Fruit fly (Drosophila melanogaster) whole organism, embryonic: ENCODE results near the gene nAChRalpha5.

Experiments used
- Bdp1 ChIP-seq: fragments of 200-800 bp; sonication (Bioruptor generic); optimal IDR thresholded peaks from 3 replicates; lab custom pipeline; 2016; ENCODE audit warnings: missing biosample characterization, missing genetic modification characterization
- CG10267 ChIP-seq: fragments of 200-800 bp; sonication (Bioruptor generic); optimal IDR thresholded peaks from 2 replicates; lab custom pipeline; 2018; ENCODE audit warnings: missing biosample characterization, mild to moderate bottlenecking, missing genetic modification characterization, moderate library complexity
- CG11085 ChIP-seq: fragments of 200-800 bp; sonication (Bioruptor generic); IDR thresholded peaks from 2 replicates; pipeline ENCODE4 v1.3.6; 2022; ENCODE audit warnings: missing biosample characterization, missing genetic modification characterization
- CG12104 ChIP-seq: fragments of 200-800 bp; sonication (Bioruptor generic); optimal IDR thresholded peaks from 3 replicates; lab custom pipeline; 2016; ENCODE audit warnings: missing biosample characterization, missing genetic modification characterization
- CG12219 ChIP-seq: fragments of 200-800 bp; sonication (Bioruptor generic); optimal IDR thresholded peaks from 3 replicates; lab custom pipeline; 2018; ENCODE audit warnings: missing biosample characterization, mild to moderate bottlenecking, missing genetic modification characterization
- CG14014 ChIP-seq: fragments of 200-800 bp; sonication (Bioruptor generic); IDR thresholded peaks from 2 replicates; pipeline ENCODE4 v1.3.6; 2022; ENCODE audit warnings: missing biosample characterization, missing genetic modification characterization
- CG14710 ChIP-seq: fragments of 200-800 bp; sonication (Bioruptor generic); optimal IDR thresholded peaks from 3 replicates; lab custom pipeline; 2019; ENCODE audit warnings: missing biosample characterization, mild to moderate bottlenecking, missing genetic modification characterization, moderate library complexity
- CG16779 ChIP-seq: fragments of 200-800 bp; sonication (Bioruptor generic); IDR thresholded peaks from 2 replicates; pipeline ENCODE4 v1.3.6; 2022; ENCODE audit warnings: missing biosample characterization, missing genetic modification characterization
- CG2199 ChIP-seq: fragments of 200-800 bp; sonication (Bioruptor generic); IDR thresholded peaks from 3 replicates; pipeline ENCODE4 v1.3.6; 2022; ENCODE audit warnings: missing biosample characterization, missing genetic modification characterization
- CG32767 ChIP-seq: fragments of 200-800 bp; sonication (Bioruptor generic); IDR thresholded peaks from 2 replicates; pipeline ENCODE4 v1.3.6; 2022; ENCODE audit warnings: missing biosample characterization, missing genetic modification characterization
- CG3407 ChIP-seq: fragments of 200-800 bp; sonication (Bioruptor generic); optimal IDR thresholded peaks from 2 replicates; lab custom pipeline; 2018; ENCODE audit warnings: missing biosample characterization, mild to moderate bottlenecking, missing genetic modification characterization
- CG7987 ChIP-seq: fragments of 200-800 bp; sonication (Bioruptor generic); optimal IDR thresholded peaks from 2 replicates; lab custom pipeline; 2018; ENCODE audit warnings: missing biosample characterization, mild to moderate bottlenecking, missing genetic modification characterization, moderate library complexity
- CG8281 ChIP-seq: fragments of 200-800 bp; sonication (Bioruptor generic); optimal IDR thresholded peaks from 2 replicates; lab custom pipeline; 2018; ENCODE audit warnings: missing biosample characterization, mild to moderate bottlenecking, missing genetic modification characterization, moderate library complexity
- Chrac-16 ChIP-seq: fragments of 200-800 bp; sonication (Bioruptor generic); optimal IDR thresholded peaks from 3 replicates; lab custom pipeline; 2016; ENCODE audit warnings: missing biosample characterization, missing genetic modification characterization
- D ChIP-seq, 2 experiments: fragments of 200-800 bp in 1 of 2; fragments of >200 bp in 1 of 2; sonication (Bioruptor generic) in 1 of 2; optimal IDR thresholded peaks; 2 replicates in 1 of 2; 3 replicates in 1 of 2; lab custom pipeline; 2017; ENCODE audit warnings: mild to moderate bottlenecking in 1 of 2, missing biosample characterization in 1 of 2, missing genetic modification characterization in 1 of 2, missing genetic modification reagents in 1 of 2
- Dfd ChIP-seq, 2 experiments: fragments of >200 bp; optimal IDR thresholded peaks; 2 replicates each; lab custom pipeline; 2017; ENCODE audit warnings: missing biosample characterization in 2 of 2, missing genetic modification characterization in 2 of 2
- Drgx ChIP-seq: fragments of 200-800 bp; sonication (Bioruptor generic); IDR thresholded peaks from 2 replicates; pipeline ENCODE4 v1.3.6; 2022; ENCODE audit warnings: missing biosample characterization, missing genetic modification characterization
- Elba2 ChIP-seq: fragments of 200-800 bp; sonication (Bioruptor generic); optimal IDR thresholded peaks from 3 replicates; lab custom pipeline; 2016; ENCODE audit warnings: missing biosample characterization, missing genetic modification characterization
- Gug ChIP-seq: fragments of 200-800 bp; sonication (Bioruptor generic); IDR thresholded peaks from 4 replicates; pipeline ENCODE4 v1.3.6; 2022; ENCODE audit warnings: missing biosample characterization, missing genetic modification characterization
- HmgD ChIP-seq: fragments of 200-800 bp; sonication (Bioruptor generic); optimal IDR thresholded peaks from 3 replicates; lab custom pipeline; 2016; ENCODE audit warnings: missing biosample characterization, missing genetic modification characterization
- HmgZ ChIP-seq: fragments of 200-800 bp; sonication (Bioruptor generic); optimal IDR thresholded peaks from 2 replicates; lab custom pipeline; 2018; ENCODE audit warnings: missing biosample characterization, mild to moderate bottlenecking, missing genetic modification characterization
- Hr78 ChIP-seq, 2 experiments: fragments of 200-800 bp in 1 of 2; fragments of >200 bp in 1 of 2; sonication (Bioruptor generic) in 1 of 2; optimal IDR thresholded peaks; 2 replicates each; lab custom pipeline; 2017 to 2019; ENCODE audit warnings: missing biosample characterization in 2 of 2, missing genetic modification characterization in 2 of 2, mild to moderate bottlenecking in 1 of 2, moderate library complexity in 1 of 2
- MBD-R2 ChIP-seq: fragments of 200-800 bp; sonication (Bioruptor generic); IDR thresholded peaks from 2 replicates; pipeline ENCODE4 v1.3.6; 2022; ENCODE audit warnings: missing biosample characterization, missing genetic modification characterization
- Side ChIP-seq: fragments of 200-800 bp; sonication (Bioruptor generic); optimal IDR thresholded peaks from 2 replicates; lab custom pipeline; 2016; ENCODE audit warnings: missing biosample characterization, missing genetic modification characterization
- Taf1 ChIP-seq: fragments of 200-800 bp; sonication (Bioruptor generic); IDR thresholded peaks from 2 replicates; pipeline ENCODE4 v1.3.6; 2022; ENCODE audit warnings: missing biosample characterization, missing genetic modification characterization
- ab ChIP-seq: fragments of 200-800 bp; sonication (Bioruptor generic); optimal IDR thresholded peaks from 2 replicates; lab custom pipeline; 2016; ENCODE audit warnings: missing biosample characterization, missing genetic modification characterization
- ato ChIP-seq: fragments of 200-800 bp; sonication (Bioruptor generic); IDR thresholded peaks from 2 replicates; pipeline ENCODE4 v1.3.6; 2022; ENCODE audit warnings: missing biosample characterization, missing genetic modification characterization; ENCODE audit not compliant: partially characterized antibody
- btn ChIP-seq: fragments of 200-800 bp; sonication (Bioruptor generic); optimal IDR thresholded peaks from 2 replicates; lab custom pipeline; 2016; ENCODE audit warnings: missing biosample characterization, missing genetic modification characterization
- dan ChIP-seq: fragments of 200-800 bp; sonication (Bioruptor generic); IDR thresholded peaks from 2 replicates; pipeline ENCODE4 v1.3.6; 2022; ENCODE audit warnings: missing biosample characterization, missing genetic modification characterization
- dmrt11E ChIP-seq: fragments of 200-800 bp; sonication (Bioruptor generic); optimal IDR thresholded peaks from 3 replicates; lab custom pipeline; 2018; ENCODE audit warnings: missing biosample characterization, mild to moderate bottlenecking, missing genetic modification characterization, moderate library complexity
- gem ChIP-seq: fragments of 200-800 bp; sonication (Bioruptor generic); optimal IDR thresholded peaks from 2 replicates; lab custom pipeline; 2019; ENCODE audit warnings: missing biosample characterization, mild to moderate bottlenecking, missing genetic modification characterization, moderate library complexity
- grau ChIP-seq: fragments of 200-800 bp; optimal IDR thresholded peaks from 3 replicates; lab custom pipeline; 2019; ENCODE audit warnings: missing biosample characterization, mild to moderate bottlenecking, missing genetic modification characterization, moderate library complexity
- her ChIP-seq: fragments of 200-800 bp; sonication (Bioruptor generic); optimal IDR thresholded peaks from 2 replicates; lab custom pipeline; 2016; ENCODE audit warnings: missing biosample characterization, missing genetic modification characterization
- knrl ChIP-seq: fragments of 200-800 bp; sonication (Bioruptor generic); IDR thresholded peaks from 3 replicates; pipeline ENCODE4 v1.3.6; 2022; ENCODE audit warnings: missing biosample characterization, missing genetic modification characterization; ENCODE audit not compliant: partially characterized antibody
- lbe ChIP-seq: fragments of 200-800 bp; sonication (Bioruptor generic); optimal IDR thresholded peaks from 2 replicates; lab custom pipeline; 2016; ENCODE audit warnings: missing biosample characterization, mild to moderate bottlenecking, missing genetic modification characterization
- lilli ChIP-seq: fragments of 200-800 bp; sonication (Bioruptor generic); optimal IDR thresholded peaks from 3 replicates; lab custom pipeline; 2016; ENCODE audit warnings: missing biosample characterization, missing genetic modification characterization
- lmd ChIP-seq: fragments of 200-800 bp; sonication (Bioruptor generic); IDR thresholded peaks from 2 replicates; pipeline ENCODE4 v1.3.6; 2022; ENCODE audit warnings: missing biosample characterization, missing genetic modification characterization
- nerfin-1 ChIP-seq: fragments of 200-800 bp; sonication (Bioruptor generic); optimal IDR thresholded peaks from 3 replicates; lab custom pipeline; 2019; ENCODE audit warnings: missing biosample characterization, mild to moderate bottlenecking, missing genetic modification characterization, moderate library complexity
- nom ChIP-seq: fragments of 200-800 bp; sonication (Bioruptor generic); optimal IDR thresholded peaks from 2 replicates; lab custom pipeline; 2017; ENCODE audit warnings: missing biosample characterization, missing genetic modification characterization, mild to moderate bottlenecking, moderate library complexity, missing genetic modification reagents
- onecut ChIP-seq: fragments of 200-800 bp; sonication (Bioruptor generic); IDR thresholded peaks from 2 replicates; pipeline ENCODE4 v1.3.6; 2022; ENCODE audit warnings: missing biosample characterization, missing genetic modification characterization
- pb ChIP-seq: fragments of 200-800 bp; sonication (Bioruptor generic); optimal IDR thresholded peaks from 3 replicates; lab custom pipeline; 2016; ENCODE audit warnings: missing biosample characterization, missing genetic modification characterization
- prd ChIP-seq, 3 experiments: fragments of >200 bp in 2 of 3; fragments of 200-800 bp in 1 of 3; sonication (Bioruptor generic) in 1 of 3; optimal IDR thresholded peaks in 2 of 3; IDR thresholded peaks in 1 of 3; 2 replicates in 2 of 3; 3 replicates in 1 of 3; pipeline versions ENCODE4 v1.3.6 to Lab custom; 2017 to 2022; ENCODE audit warnings: missing biosample characterization in 1 of 3, missing genetic modification characterization in 1 of 3
- run ChIP-seq: fragments of 200-800 bp; sonication (Bioruptor generic); optimal IDR thresholded peaks from 3 replicates; lab custom pipeline; 2018; ENCODE audit warnings: missing biosample characterization, mild to moderate bottlenecking, missing genetic modification characterization
- sqz ChIP-seq: fragments of 200-800 bp; sonication (Bioruptor generic); optimal IDR thresholded peaks from 3 replicates; lab custom pipeline; 2018; ENCODE audit warnings: missing biosample characterization, mild to moderate bottlenecking, missing genetic modification characterization
- twi ChIP-seq: fragments of 200-800 bp; optimal IDR thresholded peaks from 2 replicates; lab custom pipeline; 2019; ENCODE audit warnings: missing biosample characterization, mild to moderate bottlenecking, missing genetic modification characterization, moderate library complexity
- unc-4 ChIP-seq: fragments of 200-800 bp; sonication (Bioruptor generic); IDR thresholded peaks from 2 replicates; pipeline ENCODE4 v1.3.6; 2022; ENCODE audit warnings: missing biosample characterization, missing genetic modification characterization; ENCODE audit not compliant: partially characterized antibody
- yki ChIP-seq: fragments of >200 bp; optimal IDR thresholded peaks from 3 replicates; lab custom pipeline; 2018
- zfh1 ChIP-seq: fragments of 200-800 bp; sonication (Bioruptor generic); IDR thresholded peaks from 3 replicates; pipeline ENCODE4 v1.3.6; 2022; ENCODE audit warnings: missing biosample characterization, missing genetic modification characterization

Gene nAChRalpha5

DNA sequence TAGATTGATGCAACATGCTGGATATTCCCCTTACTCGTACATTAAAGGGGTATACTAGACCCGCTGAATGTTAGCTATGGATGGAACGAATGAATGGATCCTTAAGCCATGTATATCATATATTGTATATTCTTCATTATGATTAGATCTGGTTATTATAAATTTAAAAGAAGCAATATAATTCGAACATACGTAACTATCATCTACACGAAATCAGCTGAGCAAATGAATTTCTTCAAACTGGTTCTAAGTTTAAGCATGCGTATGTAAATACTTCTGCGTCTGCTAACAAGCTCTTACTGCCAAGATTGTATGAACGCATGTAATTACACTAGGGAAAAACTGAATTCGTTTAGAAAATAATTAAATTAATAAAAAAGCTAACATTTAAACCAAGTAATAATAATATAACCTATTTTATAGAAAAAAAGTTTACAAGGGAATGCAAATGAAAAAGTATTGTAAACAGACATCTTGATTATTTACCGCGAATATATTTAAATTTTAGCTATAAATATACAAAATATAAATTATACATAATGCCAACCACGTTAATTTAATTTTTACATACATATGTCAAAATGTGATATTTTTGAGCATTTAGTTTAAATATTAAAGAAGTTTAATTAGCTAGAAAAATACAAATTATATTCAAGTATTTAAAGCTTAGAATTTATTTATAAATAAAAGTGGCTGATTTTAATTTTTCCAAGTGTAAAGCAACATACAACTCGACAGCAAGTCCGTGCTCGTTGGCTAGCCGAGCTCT lies 18.9 kb upstream of the nAChRalpha5 start (continued):
- peak; percentile 69 for TF ChIP-seq CG10267
- TF ChIP-seq pb (GFP tag; lab: Kevin White, UChicago): no peak
- no peak for TF ChIP-seq unc-4
- no peak for TF ChIP-seq run (tag; lab: Kevin White, UChicago)
- peak; percentile 47; the same call in 1 of the 2 replicates for TF ChIP-seq lmd
- no peak for TF ChIP-seq CG16779
- peak; percentile 34 for TF ChIP-seq CG8281 (tag; lab: Kevin White, UChicago)
- TF ChIP-seq nerfin-1 (tag; lab: Kevin White, UChicago): peak; percentile 10
- peak; percentile 80 for TF ChIP-seq zfh1 (GFP tag; lab: Robert Waterston, UW)
- no peak for TF ChIP-seq Elba2 (GFP tag; lab: Kevin White, UChicago)
- TF ChIP-seq dan (GFP tag; lab: Robert Waterston, UW): no peak
- no peak for TF ChIP-seq lbe (GFP tag; lab: Kevin White, UChicago)
- no peak for TF ChIP-seq HmgD (GFP tag; lab: Kevin White, UChicago)
- no peak for TF ChIP-seq ab (GFP tag; lab: Kevin White, UChicago)
- no peak for TF ChIP-seq lilli (GFP tag; lab: Kevin White, UChicago)
- no peak for TF ChIP-seq knrl
- TF ChIP-seq Bdp1: no peak
- peak; percentile 36; the same call in 1 of the 2 replicates for TF ChIP-seq MBD-R2
- TF ChIP-seq Drgx (GFP tag; lab: Robert Waterston, UW): peak; percentile 85
- TF ChIP-seq CG14710 (tag; lab: Kevin White, UChicago): peak; percentile 83
- peak; percentile 54 for TF ChIP-seq HmgZ (tag; lab: Kevin White, UChicago)
- no peak for TF ChIP-seq Hr78 (GFP tag; optimal IDR thresholded peaks at IDR 0.05; lab: Kevin White, UChicago)
- no peak for TF ChIP-seq CG32767 (GFP tag; lab: Robert Waterston, UW)
- TF ChIP-seq prd (optimal IDR thresholded peaks at IDR 0.05; lab: Kevin White, UChicago): no peak
- TF ChIP-seq prd (GFP tag; IDR thresholded peaks at IDR 0.05; lab: Robert Waterston, UW): peak; percentile 68; the same call in 2 of the 3 replicates
- TF ChIP-seq CG14014 (GFP tag; lab: Robert Waterston, UW): no peak
- no peak for TF ChIP-seq yki (lab: Kevin White, UChicago)
- TF ChIP-seq her: no peak
- peak; percentile 34; the same call in 1 of the 2 replicates for TF ChIP-seq Taf1 (GFP tag; lab: Robert Waterston, UW)
- 0 out of 2 replicates have a peak, but pooled peaks have one; percentile 18 for TF ChIP-seq onecut (GFP tag; lab: Robert Waterston, UW)
- TF ChIP-seq grau (tag; lab: Kevin White, UChicago): peak; percentile 79
- no peak for TF ChIP-seq btn (GFP tag; lab: Kevin White, UChicago)
- no peak for TF ChIP-seq nom (GFP tag; lab: Kevin White, UChicago)
- TF ChIP-seq ato (GFP tag; lab: Robert Waterston, UW): no peak
- TF ChIP-seq twi (tag; lab: Kevin White, UChicago): peak; percentile 21
- TF ChIP-seq Chrac-16 (GFP tag; lab: Kevin White, UChicago): peak; percentile 40
- peak; percentile 0 for TF ChIP-seq CG3407 (GFP tag; lab: Kevin White, UChicago)
- peak; percentile 81 for TF ChIP-seq dmrt11E (tag; lab: Kevin White, UChicago)
- peak; percentile 7 for TF ChIP-seq CG12219 (GFP tag; lab: Kevin White, UChicago)
- TF ChIP-seq Dfd (GFP tag; optimal IDR thresholded peaks at IDR 0.05; lab: Kevin White, UChicago): peak in 1 of 2 experiments; percentile 31
- TF ChIP-seq Side (GFP tag; lab: Kevin White, UChicago): peak; percentile 2
- peak; percentile 45; the same call in 3 of the 4 replicates for TF ChIP-seq Gug (GFP tag; lab: Robert Waterston, UW)
- TF ChIP-seq D (optimal IDR thresholded peaks at IDR 0.05; lab: Kevin White, UChicago): no peak
- peak; percentile 24 for TF ChIP-seq D (GFP tag; optimal IDR thresholded peaks at IDR 0.05; lab: Kevin White, UChicago)
- TF ChIP-seq CG7987 (GFP tag; lab: Kevin White, UChicago): no peak
- TF ChIP-seq CG11085 (GFP tag; lab: Robert Waterston, UW): no peak
- no peak for TF ChIP-seq sqz (GFP tag; lab: Kevin White, UChicago)
- TF ChIP-seq CG12104 (GFP tag; lab: Kevin White, UChicago): peak; percentile 68
- peak; percentile 79; the same call in 2 of the 3 replicates for TF ChIP-seq CG2199
- peak; percentile 89 for TF ChIP-seq gem (tag; lab: Kevin White, UChicago)
